Worm (Caenorhabditis elegans): ENCODE data around the gene T01G5.7.

- TF ChIP-seq unc-39 (tag; optimal IDR thresholded peaks at IDR 0.05) (no peak), nhr-25 (tag; optimal IDR thresholded peaks at IDR 0.05; ENCODE audit: borderline replicate concordance, insufficient read depth) (no peak), mdl-1 (tag; optimal IDR thresholded peaks at IDR 0.05) (no peak), nhr-237 (tag; optimal IDR thresholded peaks at IDR 0.05) (no peak), mdt-29 (GFP tag; IDR thresholded peaks at IDR 0.05) (no peak), nhr-11 (tag; optimal IDR thresholded peaks at IDR 0.05) (no peak), egl-27 (tag; optimal IDR thresholded peaks at IDR 0.05) (no peak), R02D3.7 (tag; optimal IDR thresholded peaks at IDR 0.05) (no peak), spr-1 (tag; optimal IDR thresholded peaks at IDR 0.05) (no peak)
Measured at ce11 chrV:15069435-15069985, 42.2 kb upstream of the T01G5.7 start.
